Fruit fly (Drosophila melanogaster): ENCODE measurements around the gene Ets97D.

DNA sequence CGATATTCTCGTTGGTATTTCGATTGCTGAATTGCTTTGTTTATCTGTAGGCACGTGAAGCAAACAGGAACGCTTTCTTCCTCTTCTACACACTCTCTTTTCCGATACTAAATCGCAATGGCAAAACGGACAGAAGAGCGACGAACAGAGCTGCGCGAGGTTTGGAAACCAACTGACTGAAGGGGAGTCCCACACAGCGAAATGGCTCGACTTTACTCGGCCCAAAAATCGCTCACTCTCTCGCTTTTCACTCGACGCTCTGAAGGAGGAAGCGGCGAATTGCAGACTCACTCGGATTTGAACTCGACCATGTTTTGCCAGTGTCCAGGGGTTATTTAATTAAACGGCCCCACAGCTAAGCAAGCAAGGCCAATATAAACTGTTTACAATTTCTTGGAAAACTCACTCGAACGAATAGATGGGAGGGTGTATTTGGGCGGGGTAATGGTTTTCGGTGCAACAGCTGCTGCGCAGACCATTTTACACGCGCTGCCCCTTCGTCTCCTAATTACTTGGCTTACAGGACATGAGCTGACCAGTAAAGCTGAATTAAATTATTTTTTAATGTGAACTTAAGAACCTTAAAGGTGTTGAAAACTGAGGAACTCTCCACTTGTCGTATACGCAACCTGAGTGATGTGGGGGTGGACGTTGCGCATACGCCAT, 45.8 kb upstream of the Ets97D start, which contains the start of gene CG6330:
- no peak for TF ChIP-seq Clk (GFP tag; optimal IDR thresholded peaks at IDR 0.05)
- no peak for TF ChIP-seq CG12768 (GFP tag; optimal IDR thresholded peaks at IDR 0.05)
- TF ChIP-seq CG33017 (tag; optimal IDR thresholded peaks at IDR 0.05): no peak

Measured in whole organism, adult.